Worm (Caenorhabditis elegans) whole organism, L4/young adult: ENCODE data around the gene fbxb-14.
"Not testable (repeated sequence)": the region's sequence is repeated elsewhere in the genome, so short reads cannot be mapped to it uniquely, and the experiment has no call there.

ENCODE experiments used
- W03F9.2 ChIP-seq: fragments of 150-350 bp; optimal IDR thresholded peaks from 2 replicates; lab custom pipeline; 2014; ENCODE audit warnings: missing biosample characterization, missing genetic modification characterization
- dao-5 ChIP-seq: sonication (generic microtip); optimal IDR thresholded peaks from 2 replicates; lab custom pipeline; 2016; ENCODE audit warnings: missing genotype, missing genetic modification characterization, moderate library complexity, missing compliant biosample characterization
- him-1 ChIP-seq: sonication (generic microtip); optimal IDR thresholded peaks from 2 replicates; lab custom pipeline; 2016; ENCODE audit warnings: missing genotype, missing genetic modification reagents, missing genetic modification characterization, missing compliant biosample characterization

Gene fbxb-14

DNA sequence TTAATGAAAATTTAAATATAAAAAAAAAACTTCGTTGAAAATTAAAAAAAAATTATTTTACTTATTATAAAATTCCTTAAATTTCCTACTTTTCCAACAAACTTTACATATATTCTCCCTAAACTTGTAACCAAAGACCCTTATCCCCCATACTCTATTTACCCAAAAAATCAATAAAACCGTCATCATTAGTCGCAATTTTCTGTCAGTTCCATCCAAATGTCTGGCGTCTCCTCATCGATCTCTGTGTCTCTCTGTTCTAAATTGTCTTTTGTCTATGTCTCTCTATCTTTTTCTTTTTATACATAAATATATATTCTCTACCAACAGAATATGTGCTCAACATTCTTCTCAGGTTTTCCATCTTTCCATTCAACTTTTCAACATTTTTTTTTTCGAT is 27.2 kb downstream of the fbxb-14 start:
- TF ChIP-seq W03F9.2 (tag; lab: Kevin White, UChicago) (no peak), dao-5 (tag; lab: Kevin White, UChicago) (no peak), him-1 (no peak)

DNA sequence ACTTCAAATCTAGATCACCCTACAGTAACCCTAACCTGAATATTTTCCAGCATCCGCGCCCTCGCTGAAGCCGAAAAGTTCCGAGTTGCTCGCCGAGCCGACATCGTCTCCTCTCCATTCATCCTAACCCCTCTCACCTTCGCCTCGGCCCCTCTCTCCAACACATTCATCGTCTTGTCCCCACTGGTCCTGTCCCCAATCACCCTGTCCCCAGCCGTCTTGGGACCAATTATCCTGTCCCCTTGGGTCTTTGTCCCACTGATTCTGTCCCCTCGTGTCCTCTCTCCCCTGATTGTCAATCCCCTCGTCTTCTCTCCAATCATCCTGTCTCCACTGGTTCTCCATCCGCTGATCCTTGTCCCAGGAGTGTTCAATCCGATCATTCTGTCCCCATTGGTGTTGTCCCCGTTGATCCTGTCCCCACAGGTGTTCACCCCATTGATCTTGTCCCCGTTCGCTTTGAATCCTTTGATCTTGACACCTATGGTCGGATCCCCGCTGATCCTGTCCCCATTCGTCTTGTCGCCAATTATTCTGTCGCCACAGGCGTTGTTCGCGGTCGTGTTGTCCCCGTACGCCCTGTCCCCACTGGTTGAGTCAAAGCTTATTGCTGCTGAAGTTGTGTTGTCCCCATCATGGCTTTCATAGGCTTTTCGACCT is 31.2 kb downstream of the fbxb-14 start, which contains the start of gene lips-7:
lips-7 (plus strand) TSS at position 610 of the 660 bp plus-strand sequence.
- TF ChIP-seq W03F9.2 (tag; lab: Kevin White, UChicago) (no peak), dao-5 (tag; lab: Kevin White, UChicago) (no peak), him-1 (no peak)

DNA sequence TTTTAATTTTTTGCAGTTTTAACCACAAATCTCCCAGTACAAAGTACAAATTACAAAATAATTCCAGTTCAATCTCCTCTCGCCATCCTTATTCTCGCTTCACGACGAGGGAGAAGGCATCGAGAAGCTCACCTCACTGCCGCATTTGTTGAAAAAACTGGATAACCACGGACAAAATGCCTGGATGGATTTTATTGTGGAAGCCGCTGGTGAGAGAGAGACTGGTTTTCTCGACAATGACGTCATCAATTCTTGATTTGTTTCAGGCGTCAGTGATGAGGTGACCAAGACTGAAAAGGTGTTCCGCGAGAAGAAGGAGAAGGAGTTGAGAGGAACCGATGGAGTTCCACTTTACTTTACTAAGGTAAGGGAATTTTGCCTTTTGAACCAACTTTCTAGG is 33.0 kb downstream of the fbxb-14 start:
- TF ChIP-seq W03F9.2 (tag; lab: Kevin White, UChicago) = no peak
- no peak for TF ChIP-seq him-1
- TF ChIP-seq dao-5 (tag; lab: Kevin White, UChicago) = no peak

DNA sequence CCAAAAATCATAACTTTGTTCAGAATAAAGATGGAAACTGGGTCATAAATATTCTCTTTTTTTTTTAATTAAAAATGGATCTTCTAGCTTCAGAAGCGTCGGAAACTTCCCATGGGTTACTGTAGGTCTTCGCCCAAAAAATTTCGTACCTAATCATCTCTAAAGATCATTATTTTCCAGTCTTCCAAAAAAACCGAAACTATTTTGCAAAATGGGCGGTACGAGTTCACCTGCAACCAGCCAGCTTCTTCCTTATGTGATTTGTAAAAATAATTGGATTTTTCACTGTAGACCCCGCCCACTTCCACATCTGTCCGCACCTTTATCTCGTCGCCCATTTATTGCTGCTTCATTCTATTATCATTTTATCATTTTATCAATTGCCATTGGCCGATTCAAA is 36.1 kb downstream of the fbxb-14 start, which contains the start of gene mlt-10:
mlt-10 (plus strand) TSS at position 301 of the 400 bp plus-strand sequence.
- TF ChIP-seq W03F9.2 (tag; lab: Kevin White, UChicago) (no peak), him-1 (no peak), dao-5 (tag; lab: Kevin White, UChicago) (no peak)

DNA sequence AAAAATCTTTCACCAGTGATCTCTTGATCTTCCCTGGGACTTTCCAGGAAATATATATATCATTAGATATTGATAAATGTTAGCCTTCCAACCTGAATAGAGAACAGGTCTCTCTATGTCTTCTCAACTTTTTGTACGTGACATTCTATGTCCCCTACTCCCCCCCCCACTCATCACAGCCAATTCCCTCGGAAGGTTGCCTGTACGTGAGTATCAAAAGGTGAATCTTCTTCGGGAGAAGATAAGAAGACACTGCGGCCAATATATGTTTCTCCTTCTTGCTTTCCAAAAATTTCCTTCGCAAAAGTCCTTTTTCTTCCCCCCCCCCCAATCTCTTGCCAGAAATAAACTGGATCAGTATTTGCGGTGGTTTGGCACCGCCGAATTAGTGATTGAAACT is 40.1 kb downstream of the fbxb-14 start:
- TF ChIP-seq him-1 = no peak
- no peak for TF ChIP-seq W03F9.2 (tag; lab: Kevin White, UChicago)
- TF ChIP-seq dao-5 (tag; lab: Kevin White, UChicago) = no peak

DNA sequence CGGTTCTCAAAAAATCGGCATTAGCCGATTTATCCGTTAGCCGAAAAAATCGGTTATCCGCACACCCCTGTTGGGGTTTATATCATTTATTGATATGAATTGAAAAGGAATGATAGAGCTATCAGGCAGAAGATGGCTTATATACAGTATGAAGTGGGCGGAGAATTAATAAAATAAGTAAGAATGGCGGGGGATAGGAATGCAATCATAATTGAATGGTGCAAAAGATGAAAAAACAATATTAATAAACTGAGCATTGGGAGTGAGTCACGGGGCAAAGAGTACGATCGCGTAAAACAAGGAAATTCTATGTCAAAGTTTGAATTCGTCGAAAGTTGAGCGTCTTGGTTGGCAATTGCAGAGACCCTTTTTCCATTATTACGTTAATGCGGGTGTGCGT is 45.8 kb downstream of the fbxb-14 start, which contains the start of gene T27A1.2:
T27A1.2 (minus strand) TSS at position 101 of the 400 bp plus-strand sequence.
- TF ChIP-seq W03F9.2 (tag; lab: Kevin White, UChicago) (no peak), dao-5 (tag; lab: Kevin White, UChicago) (no peak), him-1 (no peak)

DNA sequence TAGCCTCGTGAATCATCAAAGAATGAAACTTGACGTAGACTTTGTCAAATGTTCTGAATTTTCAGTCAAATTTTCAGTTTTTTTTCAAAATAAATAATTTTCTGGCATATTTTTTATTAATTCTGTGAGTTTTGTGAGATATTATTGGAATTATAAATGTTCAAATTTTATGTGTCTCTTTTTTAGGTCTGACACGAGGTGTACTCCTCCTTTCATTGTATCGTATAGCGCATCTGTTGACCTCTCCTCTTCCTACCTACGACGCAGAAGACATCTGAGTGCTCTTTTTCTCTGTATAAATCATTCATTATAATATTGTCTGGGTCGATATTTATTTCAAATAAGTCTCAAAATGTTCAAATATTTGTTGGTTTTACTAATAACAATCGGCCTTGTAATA is 47.3 kb downstream of the fbxb-14 start, which contains the start of gene T27A1.3:
T27A1.3 (plus strand) TSS at position 301 of the 400 bp plus-strand sequence.
- TF ChIP-seq W03F9.2 (tag; lab: Kevin White, UChicago); dao-5 (tag; lab: Kevin White, UChicago); him-1: not testable (repeated sequence)
